Fruit fly (Drosophila melanogaster): ENCODE measurements around the gene Vps45.

Vps45 gene

dm6 chr3R:9572929-9573811 is 9.4 kb downstream of the Vps45 start (continued):
- TF ChIP-seq sr (GFP tag; IDR thresholded peaks at IDR 0.05) (no peak), Sin3A (optimal IDR thresholded peaks at IDR 0.05) (no peak), CG7963 (GFP tag; IDR thresholded peaks at IDR 0.05; ENCODE audit: partially characterized antibody) (no peak), CG5245 (GFP tag; optimal IDR thresholded peaks at IDR 0.05) (no peak), ara (GFP tag; IDR thresholded peaks at IDR 0.05) (no peak), tap (tag; optimal IDR thresholded peaks at IDR 0.05) (no peak), Vsx1 (GFP tag; optimal IDR thresholded peaks at IDR 0.05) (no peak), CG12744 (GFP tag; optimal IDR thresholded peaks at IDR 0.05) (no peak), cg (GFP tag; optimal IDR thresholded peaks at IDR 0.05) (no peak), H2.0 (GFP tag; IDR thresholded peaks at IDR 0.05) (no peak), al (GFP tag; IDR thresholded peaks at IDR 0.05) (no peak), vnd (GFP tag; IDR thresholded peaks at IDR 0.05; ENCODE audit: partially characterized antibody) (no peak), stc (GFP tag; IDR thresholded peaks at IDR 0.05) (no peak), CG10147 (GFP tag; optimal IDR thresholded peaks at IDR 0.05) (no peak), Atf3 (GFP tag; optimal IDR thresholded peaks at IDR 0.05) (no peak), Pdp1 (GFP tag; optimal IDR thresholded peaks at IDR 0.05) (peak in 1 of 2 experiments; percentile 96), grn (GFP tag; optimal IDR thresholded peaks at IDR 0.05) (peak; percentile 88), CG17385 (GFP tag; optimal IDR thresholded peaks at IDR 0.05) (peak; percentile 12), zfh2 (GFP tag; optimal IDR thresholded peaks at IDR 0.05) (no peak), CG18011 (GFP tag; optimal IDR thresholded peaks at IDR 0.05) (no peak), twi (tag; optimal IDR thresholded peaks at IDR 0.05) (no peak), Six4 (GFP tag; optimal IDR thresholded peaks at IDR 0.05) (no peak), Rfx (GFP tag; IDR thresholded peaks at IDR 0.05) (0 out of 2 replicates have a peak, but pooled peaks have one; percentile 32), Fer2 (tag; optimal IDR thresholded peaks at IDR 0.05) (no peak), CG10321 (GFP tag; IDR thresholded peaks at IDR 0.05) (no peak), slp2 (GFP tag; optimal IDR thresholded peaks at IDR 0.05) (no peak), nau (GFP tag; optimal IDR thresholded peaks at IDR 0.05) (no peak), CG10462 (GFP tag; optimal IDR thresholded peaks at IDR 0.05) (no peak), da (GFP tag; optimal IDR thresholded peaks at IDR 0.05) (no peak), seq (GFP tag; IDR thresholded peaks at IDR 0.05) (peak; percentile 33; the same call in 1 of the 2 replicates), CG2202 (tag; optimal IDR thresholded peaks at IDR 0.05) (no peak), az2 (GFP tag; optimal IDR thresholded peaks at IDR 0.05) (no peak), unpg (GFP tag; optimal IDR thresholded peaks at IDR 0.05) (no peak), toy (GFP tag; IDR thresholded peaks at IDR 0.05) (no peak), CG1529 (GFP tag; optimal IDR thresholded peaks at IDR 0.05) (no peak), CG31388 (GFP tag; optimal IDR thresholded peaks at IDR 0.05) (no peak), CG10431 (GFP tag; optimal IDR thresholded peaks at IDR 0.05) (no peak), odd (GFP tag; optimal IDR thresholded peaks at IDR 0.05) (no peak), Mes4 (GFP tag; optimal IDR thresholded peaks at IDR 0.05) (no peak), Hey (tag; optimal IDR thresholded peaks at IDR 0.05) (no peak), zf30C (GFP tag; optimal IDR thresholded peaks at IDR 0.05) (no peak), Ets65A (GFP tag) (peak; percentile 72), schlank (tag; optimal IDR thresholded peaks at IDR 0.05) (no peak), CG6765 (GFP tag; optimal IDR thresholded peaks at IDR 0.05) (no peak), CG34224 (GFP tag; IDR thresholded peaks at IDR 0.05; ENCODE audit: partially characterized antibody) (no peak; the same call in 2 of the 3 replicates), amos (GFP tag; IDR thresholded peaks at IDR 0.05; ENCODE audit: partially characterized antibody) (peak; percentile 28; the same call in 1 of the 2 replicates), mirr (GFP tag; optimal IDR thresholded peaks at IDR 0.05) (no peak), gem (tag; optimal IDR thresholded peaks at IDR 0.05) (no peak), stwl (tag; optimal IDR thresholded peaks at IDR 0.05) (no peak), Dfd (GFP tag; optimal IDR thresholded peaks at IDR 0.05) (no peak)

Measured in whole organism, embryonic.